Worm (Caenorhabditis elegans) whole organism, midembryonic: Measurements from ENCODE around the gene nspc-16.

Experiments used
- T22C8.4 ChIP-seq: fragments of 200-800 bp; sonication (Bioruptor generic); IDR thresholded peaks from 2 replicates; pipeline ENCODE4 v1.3.6; 2022; ENCODE audit warnings: missing genetic modification characterization, missing compliant biosample characterization
- med-1 ChIP-seq: sonication (generic microtip); optimal IDR thresholded peaks from 2 replicates; lab custom pipeline; 2017; ENCODE audit warnings: missing genetic modification characterization, mild to moderate bottlenecking, missing compliant biosample characterization, antibody characterized with exemption, missing genetic modification reagents; ENCODE audit not compliant: insufficient read depth
- ref-1 ChIP-seq: fragments of 200-800 bp; sonication (Bioruptor generic); conservative IDR thresholded peaks from 2 replicates; pipeline ENCODE4 v1.3.6; 2022; ENCODE audit warnings: missing genetic modification reagents, missing genetic modification characterization, missing compliant biosample characterization
- tab-1 ChIP-seq: fragments of 200-800 bp; sonication (Bioruptor generic); IDR thresholded peaks from 2 replicates; pipeline ENCODE4 v1.3.6; 2022; ENCODE audit warnings: missing genetic modification characterization, missing compliant biosample characterization

DNA sequence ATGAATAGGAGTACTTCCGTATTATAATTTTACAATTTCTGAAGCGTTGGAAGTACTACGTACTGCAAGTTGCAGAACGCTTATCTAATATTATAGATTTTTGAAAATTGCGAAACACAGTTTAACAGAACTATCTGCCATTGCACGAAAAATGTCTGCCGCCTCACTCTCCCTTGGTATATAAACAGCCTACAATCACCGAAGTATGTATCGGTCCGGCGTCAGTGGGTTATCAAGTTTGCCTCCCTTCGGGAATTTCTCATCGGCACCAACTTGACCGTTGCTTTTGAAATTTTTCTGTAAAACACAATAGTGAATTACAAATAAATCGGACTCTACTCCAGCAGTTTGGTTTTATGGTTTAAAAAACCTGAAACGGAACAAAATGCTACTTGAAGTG, 46.0 kb upstream of the nspc-16 start:
- TF ChIP-seq ref-1 (GFP tag; lab: Robert Waterston, UW) (no peak), tab-1 (GFP tag; lab: Robert Waterston, UW) (no peak), T22C8.4 (GFP tag; lab: Robert Waterston, UW) (no peak), med-1 (GFP tag; lab: Kevin White, UChicago) (no peak)
